Worm (Caenorhabditis elegans): ENCODE results near the gene clec-86.

DNA sequence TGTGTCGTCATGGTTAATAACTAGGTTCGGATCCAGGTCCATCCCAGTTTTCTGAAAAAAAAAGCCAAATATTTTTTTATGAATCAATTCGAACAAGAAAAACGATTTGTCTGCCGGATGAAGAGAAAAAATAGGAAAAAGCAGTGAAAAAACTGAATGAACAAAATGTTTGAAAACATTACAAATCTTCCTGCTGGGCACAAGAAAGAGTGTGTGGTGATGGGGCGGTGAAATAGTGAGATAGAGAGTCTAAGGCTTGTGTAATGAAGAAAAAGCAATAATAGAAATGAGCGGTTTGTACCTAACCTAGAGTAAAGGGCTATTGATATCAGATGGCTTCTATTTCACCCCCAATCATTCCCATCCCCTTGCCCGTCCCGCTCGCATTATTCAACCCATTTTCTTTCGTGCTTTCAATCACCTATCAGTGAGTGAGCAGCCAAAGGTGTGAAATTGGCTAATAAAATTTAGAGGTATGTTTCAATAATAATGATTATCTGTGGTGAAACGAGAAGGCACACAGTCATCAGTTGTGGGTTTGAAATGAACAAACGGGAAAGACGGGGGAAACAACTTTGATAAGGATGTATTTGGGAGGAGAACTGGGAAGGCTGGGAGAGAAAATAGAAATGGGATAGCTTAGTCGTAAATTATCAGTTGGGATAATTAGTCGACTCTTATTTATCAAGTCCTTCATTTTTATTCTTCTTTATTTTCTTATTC is 31.1 kb downstream of the clec-86 start, which contains the start of gene bar-1:
- TF ChIP-seq R02D3.7 (tag; optimal IDR thresholded peaks at IDR 0.05) (no peak), mep-1 (tag; optimal IDR thresholded peaks at IDR 0.05) (no peak), ceh-62 (tag; optimal IDR thresholded peaks at IDR 0.05) (no peak), dpl-1 (GFP tag; optimal IDR thresholded peaks at IDR 0.05) (no peak), nhr-237 (tag; optimal IDR thresholded peaks at IDR 0.05) (no peak), nhr-76 (tag; optimal IDR thresholded peaks at IDR 0.05) (no peak), fkh-10 (GFP tag; optimal IDR thresholded peaks at IDR 0.05) (no peak), aha-1 (tag) (no peak), ama-1 (optimal IDR thresholded peaks at IDR 0.05) (no peak), mdl-1 (tag; optimal IDR thresholded peaks at IDR 0.05) (no peak), ces-1 (GFP tag; optimal IDR thresholded peaks at IDR 0.05) (no peak), spr-1 (tag; optimal IDR thresholded peaks at IDR 0.05) (no peak), lin-39 (tag; optimal IDR thresholded peaks at IDR 0.05) (no peak), tra-1 (GFP tag; IDR thresholded peaks at IDR 0.05) (no peak)

Data from whole organism, L4 larva.